Fruit fly (Drosophila melanogaster) whole organism, embryonic: Measurements from ENCODE around the gene kibra.

Experiments
- Bgb ChIP-seq: fragments of 200-800 bp; sonication (Bioruptor generic); IDR thresholded peaks from 2 replicates; pipeline ENCODE4 v1.3.6; 2022; ENCODE audit warnings: missing biosample characterization, missing genetic modification characterization; ENCODE audit not compliant: partially characterized antibody
- Bteb2 ChIP-seq: fragments of 200-800 bp; sonication (Bioruptor generic); optimal IDR thresholded peaks from 2 replicates; lab custom pipeline; 2016; ENCODE audit warnings: missing biosample characterization, missing genetic modification characterization
- CG10321 ChIP-seq: fragments of 200-800 bp; sonication (Bioruptor generic); IDR thresholded peaks from 2 replicates; pipeline ENCODE4 v1.3.6; 2022; ENCODE audit warnings: missing biosample characterization, missing genetic modification characterization
- CG10959 ChIP-seq: fragments of 200-800 bp; sonication (Bioruptor generic); IDR thresholded peaks from 2 replicates; pipeline ENCODE4 v1.3.6; 2022; ENCODE audit warnings: missing biosample characterization, missing genetic modification characterization
- CG10979 ChIP-seq: fragments of 200-800 bp; sonication (Bioruptor generic); optimal IDR thresholded peaks from 2 replicates; lab custom pipeline; 2018; ENCODE audit warnings: missing biosample characterization, mild to moderate bottlenecking, missing genetic modification characterization, moderate library complexity
- CG11398 ChIP-seq: fragments of 200-800 bp; sonication (Bioruptor generic); optimal IDR thresholded peaks from 2 replicates; lab custom pipeline; 2016; ENCODE audit warnings: missing biosample characterization, missing genetic modification characterization
- CG1233 ChIP-seq: fragments of 200-800 bp; sonication (Bioruptor generic); optimal IDR thresholded peaks from 4 replicates; lab custom pipeline; 2018; ENCODE audit warnings: missing biosample characterization, mild to moderate bottlenecking, missing genetic modification characterization
- CG13287 ChIP-seq: fragments of 200-800 bp; sonication (Bioruptor generic); IDR thresholded peaks from 2 replicates; pipeline ENCODE4 v1.3.6; 2022; ENCODE audit warnings: missing biosample characterization, missing genetic modification characterization; ENCODE audit not compliant: partially characterized antibody
- CG16779 ChIP-seq: fragments of 200-800 bp; sonication (Bioruptor generic); IDR thresholded peaks from 2 replicates; pipeline ENCODE4 v1.3.6; 2022; ENCODE audit warnings: missing biosample characterization, missing genetic modification characterization
- CG2116 ChIP-seq: fragments of 200-800 bp; sonication (Bioruptor generic); optimal IDR thresholded peaks from 3 replicates; lab custom pipeline; 2018; ENCODE audit warnings: missing biosample characterization, mild to moderate bottlenecking, missing genetic modification characterization
- CG2875 ChIP-seq: fragments of 200-800 bp; sonication (Bioruptor generic); optimal IDR thresholded peaks from 2 replicates; lab custom pipeline; 2017; ENCODE audit warnings: missing biosample characterization, mild to moderate bottlenecking, missing genetic modification characterization, missing genetic modification reagents
- CG32532 ChIP-seq: fragments of 200-800 bp; sonication (Bioruptor generic); IDR thresholded peaks from 2 replicates; pipeline ENCODE4 v1.3.6; 2022; ENCODE audit warnings: missing biosample characterization, missing genetic modification characterization
- CG32772 ChIP-seq: fragments of 200-800 bp; sonication (Bioruptor generic); IDR thresholded peaks from 2 replicates; pipeline ENCODE4 v1.3.6; 2022; ENCODE audit warnings: missing biosample characterization, missing genetic modification characterization
- CG4328 ChIP-seq: fragments of 200-800 bp; sonication (Bioruptor generic); optimal IDR thresholded peaks from 3 replicates; lab custom pipeline; 2017; ENCODE audit warnings: missing biosample characterization, missing genetic modification reagents, missing genetic modification characterization
- CG4617 ChIP-seq: fragments of 200-800 bp; sonication (Bioruptor generic); optimal IDR thresholded peaks from 3 replicates; lab custom pipeline; 2016; ENCODE audit warnings: missing biosample characterization, missing genetic modification characterization, borderline replicate concordance
- CG6254 ChIP-seq: fragments of 200-800 bp; sonication (Bioruptor generic); optimal IDR thresholded peaks from 3 replicates; lab custom pipeline; 2017; ENCODE audit warnings: mild to moderate bottlenecking, missing biosample characterization, missing genetic modification reagents, missing genetic modification characterization
- CG8281 ChIP-seq: fragments of 200-800 bp; sonication (Bioruptor generic); optimal IDR thresholded peaks from 2 replicates; lab custom pipeline; 2018; ENCODE audit warnings: missing biosample characterization, mild to moderate bottlenecking, missing genetic modification characterization, moderate library complexity
- CG9437 ChIP-seq: fragments of 200-800 bp; sonication (Bioruptor generic); optimal IDR thresholded peaks from 2 replicates; lab custom pipeline; 2018; ENCODE audit warnings: missing biosample characterization, mild to moderate bottlenecking, missing genetic modification characterization
- CG9797 ChIP-seq: fragments of 200-800 bp; sonication (Bioruptor generic); optimal IDR thresholded peaks from 3 replicates; lab custom pipeline; 2018; ENCODE audit warnings: missing biosample characterization, mild to moderate bottlenecking, missing genetic modification characterization
- D ChIP-seq, 2 experiments: fragments of 200-800 bp in 1 of 2; fragments of >200 bp in 1 of 2; sonication (Bioruptor generic) in 1 of 2; optimal IDR thresholded peaks; 2 replicates in 1 of 2; 3 replicates in 1 of 2; lab custom pipeline; 2017; ENCODE audit warnings: mild to moderate bottlenecking in 1 of 2, missing biosample characterization in 1 of 2, missing genetic modification characterization in 1 of 2, missing genetic modification reagents in 1 of 2
- Deaf1 ChIP-seq: fragments of 200-800 bp; optimal IDR thresholded peaks from 3 replicates; lab custom pipeline; 2019; ENCODE audit warnings: missing biosample characterization, mild to moderate bottlenecking, missing genetic modification characterization, moderate library complexity
- H15 ChIP-seq: fragments of 200-800 bp; sonication (Bioruptor generic); IDR thresholded peaks from 3 replicates; pipeline ENCODE4 v1.3.6; 2022; ENCODE audit warnings: missing biosample characterization, missing genetic modification characterization
- H2.0 ChIP-seq: fragments of 200-800 bp; sonication (Bioruptor generic); IDR thresholded peaks from 2 replicates; pipeline ENCODE4 v1.3.6; 2022; ENCODE audit warnings: missing biosample characterization, missing genetic modification characterization
- Hmx ChIP-seq: fragments of 200-800 bp; sonication (Bioruptor generic); optimal IDR thresholded peaks from 2 replicates; lab custom pipeline; 2016; ENCODE audit warnings: missing biosample characterization, missing genetic modification characterization
- Kr ChIP-seq: fragments of 200-800 bp; sonication (Bioruptor generic); optimal IDR thresholded peaks from 2 replicates; lab custom pipeline; 2017; ENCODE audit warnings: missing biosample characterization, mild to moderate bottlenecking, missing genetic modification characterization
- Med ChIP-seq: fragments of 200-800 bp; sonication (Bioruptor generic); peaks from one replicate; lab custom pipeline; 2016; ENCODE audit warnings: missing biosample characterization, missing genetic modification characterization, mild to moderate bottlenecking, inconsistent platforms, moderate library complexity
- NC2α ChIP-seq: fragments of 200-800 bp; sonication (Bioruptor generic); optimal IDR thresholded peaks from 2 replicates; lab custom pipeline; 2016; ENCODE audit warnings: missing biosample characterization, missing genetic modification characterization
- Scr ChIP-seq: fragments of 200-800 bp; sonication (Bioruptor generic); IDR thresholded peaks from 2 replicates; pipeline ENCODE4 v1.3.6; 2022; ENCODE audit warnings: missing biosample characterization, missing genetic modification characterization; ENCODE audit not compliant: partially characterized antibody
- Sox102F ChIP-seq: fragments of 200-800 bp; sonication (Bioruptor generic); optimal IDR thresholded peaks from 2 replicates; lab custom pipeline; 2018; ENCODE audit warnings: missing biosample characterization, mild to moderate bottlenecking, missing genetic modification characterization, moderate library complexity
- Sry-δ ChIP-seq: fragments of 200-800 bp; sonication (Bioruptor generic); optimal IDR thresholded peaks from 2 replicates; lab custom pipeline; 2016; ENCODE audit warnings: missing biosample characterization, missing genetic modification characterization
- TFAM ChIP-seq: fragments of 200-800 bp; sonication (Bioruptor generic); optimal IDR thresholded peaks from 2 replicates; lab custom pipeline; 2017; ENCODE audit warnings: missing biosample characterization, missing genetic modification characterization, inconsistent platforms
- Tbp ChIP-seq: fragments of >200 bp; optimal IDR thresholded peaks from 2 replicates; lab custom pipeline; 2018; ENCODE audit warnings: missing biosample characterization, missing genetic modification characterization
- al ChIP-seq: fragments of 200-800 bp; sonication (Bioruptor generic); IDR thresholded peaks from 2 replicates; pipeline ENCODE4 v1.3.6; 2022; ENCODE audit warnings: missing biosample characterization, missing genetic modification characterization
- ato ChIP-seq: fragments of 200-800 bp; sonication (Bioruptor generic); IDR thresholded peaks from 2 replicates; pipeline ENCODE4 v1.3.6; 2022; ENCODE audit warnings: missing biosample characterization, missing genetic modification characterization; ENCODE audit not compliant: partially characterized antibody
- chn ChIP-seq: fragments of 200-800 bp; sonication (Bioruptor generic); optimal IDR thresholded peaks from 2 replicates; lab custom pipeline; 2016; ENCODE audit warnings: missing biosample characterization, missing genetic modification characterization
- crc ChIP-seq: fragments of 200-800 bp; sonication (Bioruptor generic); optimal IDR thresholded peaks from 2 replicates; lab custom pipeline; 2016; ENCODE audit warnings: missing biosample characterization, missing genetic modification characterization
- dan ChIP-seq: fragments of 200-800 bp; sonication (Bioruptor generic); IDR thresholded peaks from 2 replicates; pipeline ENCODE4 v1.3.6; 2022; ENCODE audit warnings: missing biosample characterization, missing genetic modification characterization
- dpn ChIP-seq, 2 experiments: fragments of 200-800 bp; sonication (Bioruptor generic); optimal IDR thresholded peaks; 3 replicates each; lab custom pipeline; 2016; ENCODE audit warnings: missing biosample characterization in 2 of 2, missing genetic modification characterization in 2 of 2
- eyg ChIP-seq: fragments of 200-800 bp; sonication (Bioruptor generic); optimal IDR thresholded peaks from 3 replicates; lab custom pipeline; 2016; ENCODE audit warnings: missing biosample characterization, missing genetic modification characterization
- fd102C ChIP-seq: fragments of 200-800 bp; sonication (Bioruptor generic); optimal IDR thresholded peaks from 2 replicates; lab custom pipeline; 2018; ENCODE audit warnings: missing biosample characterization, mild to moderate bottlenecking, missing genetic modification characterization, moderate library complexity
- org-1 ChIP-seq: fragments of 200-800 bp; sonication (Bioruptor generic); optimal IDR thresholded peaks from 2 replicates; lab custom pipeline; 2017; ENCODE audit warnings: missing biosample characterization, missing genetic modification characterization
- pum ChIP-seq: fragments of 200-800 bp; sonication (Bioruptor generic); optimal IDR thresholded peaks from 2 replicates; lab custom pipeline; 2016; ENCODE audit warnings: missing biosample characterization, missing genetic modification characterization
- sc ChIP-seq, 3 experiments: fragments of >200 bp in 2 of 3; fragments of 200-800 bp in 1 of 3; sonication (Bioruptor generic) in 1 of 3; optimal IDR thresholded peaks; 2 replicates in 2 of 3; 3 replicates in 1 of 3; lab custom pipeline; 2017; ENCODE audit warnings: mild to moderate bottlenecking in 1 of 3, missing biosample characterization in 1 of 3, missing genetic modification characterization in 1 of 3, missing genetic modification reagents in 1 of 3
- sqz ChIP-seq: fragments of 200-800 bp; sonication (Bioruptor generic); optimal IDR thresholded peaks from 3 replicates; lab custom pipeline; 2018; ENCODE audit warnings: missing biosample characterization, mild to moderate bottlenecking, missing genetic modification characterization
- twi ChIP-seq: fragments of 200-800 bp; optimal IDR thresholded peaks from 2 replicates; lab custom pipeline; 2019; ENCODE audit warnings: missing biosample characterization, mild to moderate bottlenecking, missing genetic modification characterization, moderate library complexity
- unpg ChIP-seq: fragments of 200-800 bp; sonication (Bioruptor generic); optimal IDR thresholded peaks from 3 replicates; lab custom pipeline; 2018; ENCODE audit warnings: missing biosample characterization, mild to moderate bottlenecking, missing genetic modification characterization, moderate library complexity
- vfl ChIP-seq: fragments of 200-800 bp; sonication (Bioruptor generic); optimal IDR thresholded peaks from 2 replicates; lab custom pipeline; 2016; ENCODE audit warnings: missing biosample characterization, missing genetic modification characterization
- wek ChIP-seq: fragments of 200-800 bp; sonication (Bioruptor generic); optimal IDR thresholded peaks from 3 replicates; lab custom pipeline; 2018; ENCODE audit warnings: missing biosample characterization, mild to moderate bottlenecking, missing genetic modification characterization, moderate library complexity
- wor ChIP-seq: fragments of 200-800 bp; sonication (Bioruptor generic); IDR thresholded peaks from 2 replicates; pipeline ENCODE4 v1.3.6; 2022; ENCODE audit warnings: missing biosample characterization, missing genetic modification characterization
- zen ChIP-seq: fragments of 200-800 bp; sonication (Bioruptor generic); optimal IDR thresholded peaks from 3 replicates; lab custom pipeline; 2018; ENCODE audit warnings: missing biosample characterization, mild to moderate bottlenecking, missing genetic modification characterization, moderate library complexity

Gene kibra

dm6 chr3R:14706860-14707259 lies 17.2 kb downstream of the kibra start (continued):
- TF ChIP-seq org-1 (GFP tag; lab: Kevin White, UChicago): no peak
- peak; percentile 57; the same call in 1 of the 2 replicates for TF ChIP-seq CG16779 (GFP tag; lab: Robert Waterston, UW)
- TF ChIP-seq CG10959: no peak
- TF ChIP-seq Sox102F (GFP tag; lab: Kevin White, UChicago): peak; percentile 61
- peak; percentile 68; the same call in 1 of the 2 replicates for TF ChIP-seq H2.0
- 0 out of 2 replicates have a peak, but pooled peaks have one; percentile 31 for TF ChIP-seq CG10321 (GFP tag; lab: Robert Waterston, UW)
- no peak for TF ChIP-seq dan (GFP tag; lab: Robert Waterston, UW)
- peak; percentile 52; the same call in 1 of the 2 replicates for TF ChIP-seq ato (GFP tag; lab: Robert Waterston, UW)
- TF ChIP-seq pum (GFP tag; lab: Kevin White, UChicago): peak; percentile 58
- no peak for TF ChIP-seq NC2α (GFP tag; lab: Kevin White, UChicago)
- TF ChIP-seq CG9797 (GFP tag; lab: Kevin White, UChicago): no peak
- no peak for TF ChIP-seq CG4328
- no peak for TF ChIP-seq Hmx (GFP tag; lab: Kevin White, UChicago)
- TF ChIP-seq D (optimal IDR thresholded peaks at IDR 0.05; lab: Kevin White, UChicago): no peak
- TF ChIP-seq D (GFP tag; optimal IDR thresholded peaks at IDR 0.05; lab: Kevin White, UChicago): no peak
- TF ChIP-seq vfl (GFP tag; lab: Kevin White, UChicago): no peak
- TF ChIP-seq zen (tag; lab: Kevin White, UChicago): no peak
- no peak for TF ChIP-seq sc (optimal IDR thresholded peaks at IDR 0.05; lab: Kevin White, UChicago)
- TF ChIP-seq sc (GFP tag; optimal IDR thresholded peaks at IDR 0.05; lab: Kevin White, UChicago): no peak
- no peak for TF ChIP-seq Deaf1 (tag; lab: Kevin White, UChicago)
- no peak for TF ChIP-seq CG11398
- TF ChIP-seq unpg (GFP tag; lab: Kevin White, UChicago): peak; percentile 50
- TF ChIP-seq Kr (GFP tag; lab: Kevin White, UChicago): no peak
- TF ChIP-seq Sry-δ (GFP tag; lab: Kevin White, UChicago): peak; percentile 8
- TF ChIP-seq dpn (GFP tag; optimal IDR thresholded peaks at IDR 0.05; lab: Kevin White, UChicago): peak; percentile 45 to 75
- TF ChIP-seq CG9437 (GFP tag; lab: Kevin White, UChicago): peak; percentile 14
- TF ChIP-seq twi (tag; lab: Kevin White, UChicago): no peak
- TF ChIP-seq eyg: peak; percentile 57
- TF ChIP-seq Bteb2 (GFP tag; lab: Kevin White, UChicago): peak; percentile 25
- TF ChIP-seq H15: 0 out of 3 replicates have a peak, but pooled peaks have one; percentile 51
- TF ChIP-seq CG2875 (GFP tag; lab: Kevin White, UChicago): no peak
- TF ChIP-seq CG10979 (tag; lab: Kevin White, UChicago): peak; percentile 16
- peak; percentile 29; the same call in 1 of the 2 replicates for TF ChIP-seq CG13287 (GFP tag; lab: Robert Waterston, UW)
- no peak for TF ChIP-seq sqz (GFP tag; lab: Kevin White, UChicago)
- peak; percentile 49 for TF ChIP-seq wor (GFP tag; lab: Robert Waterston, UW)
- TF ChIP-seq wek: no peak
- peak; percentile 2 for TF ChIP-seq CG8281 (tag; lab: Kevin White, UChicago)
- TF ChIP-seq Tbp: no peak
- no peak for TF ChIP-seq fd102C (GFP tag; lab: Kevin White, UChicago)
- no peak for TF ChIP-seq CG4617 (GFP tag; lab: Kevin White, UChicago)
- no peak for TF ChIP-seq TFAM (GFP tag; lab: Kevin White, UChicago)
- peak; percentile 69 for TF ChIP-seq Bgb (GFP tag; lab: Robert Waterston, UW)
- peak; percentile 95 for TF ChIP-seq Med (GFP tag; lab: Kevin White, UChicago)
- peak; percentile 46 for TF ChIP-seq crc
- no peak for TF ChIP-seq CG6254 (GFP tag; lab: Kevin White, UChicago)
- peak; percentile 74 for TF ChIP-seq al (GFP tag; lab: Robert Waterston, UW)
- TF ChIP-seq CG32532: peak; percentile 83
- TF ChIP-seq CG32772 (GFP tag; lab: Robert Waterston, UW): no peak
- TF ChIP-seq CG2116: no peak
- TF ChIP-seq Scr (GFP tag; lab: Robert Waterston, UW): peak; percentile 57
- no peak for TF ChIP-seq CG1233 (GFP tag; lab: Kevin White, UChicago)
- no peak for TF ChIP-seq chn (GFP tag; lab: Kevin White, UChicago)
